Worm (Caenorhabditis elegans) whole organism, L2 larva: Measurements from ENCODE around the gene F31D4.5.

Source experiments
- C34F6.9 ChIP-seq: fragments of 150-350 bp; optimal IDR thresholded peaks from 2 replicates; lab custom pipeline; 2014; ENCODE audit warnings: missing biosample characterization, missing genetic modification characterization
- Y55F3AM.14 ChIP-seq: fragments of 200-800 bp; sonication (Bioruptor generic); optimal IDR thresholded peaks from 2 replicates; lab custom pipeline; 2018; ENCODE audit warnings: mild to moderate bottlenecking, missing genetic modification characterization, missing compliant biosample characterization
- ZK546.5 ChIP-seq: sonication (generic microtip); optimal IDR thresholded peaks from 2 replicates; lab custom pipeline; 2017; ENCODE audit warnings: missing biosample characterization, missing genetic modification characterization
- alr-1 ChIP-seq: fragments of 150-350 bp; optimal IDR thresholded peaks from 2 replicates; lab custom pipeline; 2014; ENCODE audit warnings: missing biosample characterization, missing genetic modification characterization
- aly-2 ChIP-seq: fragments of 150-350 bp; optimal IDR thresholded peaks from 2 replicates; lab custom pipeline; 2014; ENCODE audit warnings: missing biosample characterization, missing genetic modification characterization
- ama-1 ChIP-seq: fragments of 150-350 bp; optimal IDR thresholded peaks from 2 replicates; lab custom pipeline; 2018; ENCODE audit warnings: inconsistent platforms
- blmp-1 ChIP-seq: sonication (generic microtip); optimal IDR thresholded peaks from 2 replicates; lab custom pipeline; 2017; ENCODE audit warnings: missing genetic modification characterization, mild to moderate bottlenecking, missing compliant biosample characterization, antibody characterized with exemption, moderate library complexity; ENCODE audit not compliant: insufficient read depth
- ceh-82 ChIP-seq: fragments of 150-350 bp; optimal IDR thresholded peaks from 2 replicates; lab custom pipeline; 2014; ENCODE audit warnings: missing biosample characterization, missing genetic modification characterization
- crh-2 ChIP-seq: sonication (generic microtip); optimal IDR thresholded peaks from 2 replicates; lab custom pipeline; 2017; ENCODE audit warnings: missing biosample characterization, missing genetic modification characterization
- dmd-4 ChIP-seq: sonication (generic microtip); optimal IDR thresholded peaks from 2 replicates; lab custom pipeline; 2017; ENCODE audit warnings: missing biosample characterization, missing genetic modification characterization
- egl-27 ChIP-seq: sonication (generic microtip); optimal IDR thresholded peaks from 3 replicates; lab custom pipeline; 2017; ENCODE audit warnings: missing biosample characterization, missing genetic modification reagents, missing genetic modification characterization
- elt-1 ChIP-seq: fragments of 150-350 bp; optimal IDR thresholded peaks from 2 replicates; lab custom pipeline; 2014; ENCODE audit warnings: missing biosample characterization, missing genetic modification characterization
- elt-3 ChIP-seq: sonication (generic microtip); optimal IDR thresholded peaks from 2 replicates; lab custom pipeline; 2017; ENCODE audit warnings: missing biosample characterization, missing genetic modification characterization
- fos-1 ChIP-seq: fragments of 150-350 bp; optimal IDR thresholded peaks from 2 replicates; lab custom pipeline; 2014; ENCODE audit warnings: missing biosample characterization, missing genetic modification characterization
- gmeb-1 ChIP-seq: fragments of 150-350 bp; optimal IDR thresholded peaks from 2 replicates; lab custom pipeline; 2014; ENCODE audit warnings: missing biosample characterization, missing genetic modification characterization
- lin-11 ChIP-seq: fragments of 150-350 bp; sonication (generic microtip); optimal IDR thresholded peaks from 2 replicates; lab custom pipeline; 2014; ENCODE audit warnings: missing biosample characterization, missing genetic modification characterization, inconsistent platforms, mixed read lengths
- lin-13 ChIP-seq: fragments of 150-350 bp; optimal IDR thresholded peaks from 2 replicates; lab custom pipeline; 2014; ENCODE audit warnings: missing biosample characterization, missing genetic modification reagents, missing genetic modification characterization
- lsy-2 ChIP-seq, 2 experiments: fragments of 150-350 bp in 1 of 2; sonication (generic microtip) in 1 of 2; optimal IDR thresholded peaks; 2 replicates each; lab custom pipeline; 2014 to 2017; ENCODE audit warnings: missing biosample characterization in 2 of 2, missing genetic modification characterization in 2 of 2
- mab-5 ChIP-seq: fragments of 150-350 bp; optimal IDR thresholded peaks from 2 replicates; lab custom pipeline; 2014; ENCODE audit warnings: missing biosample characterization, missing genetic modification characterization
- nhr-129 ChIP-seq: fragments of 150-350 bp; optimal IDR thresholded peaks from 2 replicates; lab custom pipeline; 2014; ENCODE audit warnings: missing biosample characterization, missing genetic modification characterization
- nhr-237 ChIP-seq: fragments of 150-350 bp; optimal IDR thresholded peaks from 2 replicates; lab custom pipeline; 2014; ENCODE audit warnings: missing biosample characterization, missing genetic modification characterization
- nhr-25 ChIP-seq: fragments of 150-350 bp; sonication (generic microtip); optimal IDR thresholded peaks from 3 replicates; lab custom pipeline; 2014; ENCODE audit warnings: missing biosample characterization, missing genetic modification characterization
- nhr-6 ChIP-seq: fragments of 150-350 bp; optimal IDR thresholded peaks from 2 replicates; lab custom pipeline; 2014; ENCODE audit warnings: missing biosample characterization, missing genetic modification characterization
- peb-1 ChIP-seq: fragments of 150-350 bp; optimal IDR thresholded peaks from 2 replicates; lab custom pipeline; 2014; ENCODE audit warnings: missing biosample characterization, missing genetic modification characterization
- sem-4 ChIP-seq: fragments of 150-350 bp; optimal IDR thresholded peaks from 2 replicates; lab custom pipeline; 2014; ENCODE audit warnings: missing biosample characterization, missing genetic modification reagents, missing genetic modification characterization
- sma-3 ChIP-seq: sonication (generic microtip); optimal IDR thresholded peaks from 2 replicates; lab custom pipeline; 2016; ENCODE audit warnings: missing genetic modification reagents, missing genetic modification characterization, missing compliant biosample characterization
- sma-9 ChIP-seq, 2 experiments: fragments of 150-350 bp in 1 of 2; sonication (generic microtip) in 1 of 2; optimal IDR thresholded peaks; 2 replicates each; lab custom pipeline; 2014 to 2016; ENCODE audit warnings: missing genetic modification characterization in 2 of 2, mild to moderate bottlenecking in 1 of 2, missing biosample characterization in 1 of 2, missing compliant biosample characterization in 1 of 2, missing genetic modification reagents in 1 of 2, moderate library complexity in 1 of 2
- unc-39 ChIP-seq: fragments of 150-350 bp; optimal IDR thresholded peaks from 2 replicates; lab custom pipeline; 2014; ENCODE audit warnings: missing biosample characterization, missing genetic modification characterization
- unc-55 ChIP-seq: fragments of 150-350 bp; sonication (generic microtip); optimal IDR thresholded peaks from 3 replicates; lab custom pipeline; 2014; ENCODE audit warnings: missing biosample characterization, missing genetic modification reagents, missing genetic modification characterization
- unc-62 ChIP-seq: fragments of 150-350 bp; optimal IDR thresholded peaks from 2 replicates; lab custom pipeline; 2014; ENCODE audit warnings: missing biosample characterization, missing genetic modification reagents, missing genetic modification characterization
- zag-1 ChIP-seq: fragments of 150-350 bp; optimal IDR thresholded peaks from 2 replicates; lab custom pipeline; 2014; ENCODE audit warnings: missing biosample characterization, missing genetic modification characterization
- ztf-1 ChIP-seq: fragments of 200-800 bp; sonication (Bioruptor generic); conservative IDR thresholded peaks from 2 replicates; pipeline ENCODE4 v1.3.6; 2022; ENCODE audit warnings: missing genetic modification characterization, missing compliant biosample characterization
- ztf-11 ChIP-seq: sonication (generic microtip); optimal IDR thresholded peaks from 2 replicates; lab custom pipeline; 2017; ENCODE audit warnings: missing biosample characterization, missing genetic modification characterization

Gene F31D4.5

DNA sequence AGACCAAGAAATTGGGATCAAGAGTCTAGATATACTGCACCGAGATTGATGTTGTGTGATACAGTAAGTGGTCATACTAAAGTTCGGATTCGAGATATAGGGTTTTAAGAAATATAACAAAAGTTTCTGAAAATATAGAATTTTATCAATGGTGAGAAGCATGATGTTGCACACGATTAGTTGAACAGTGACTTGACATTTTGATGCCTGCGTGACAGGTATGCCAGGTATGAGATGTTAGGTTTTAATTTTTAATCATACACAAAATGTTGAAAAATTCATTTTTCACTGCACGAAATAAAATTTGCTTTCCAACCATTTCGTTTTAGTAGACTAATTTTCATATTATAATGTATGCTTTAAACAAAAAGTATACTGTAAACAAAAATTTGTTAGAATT, 23.5 kb upstream of the F31D4.5 start:
- no peak for TF ChIP-seq lin-11
- TF ChIP-seq Y55F3AM.14 (GFP tag; lab: Kevin White, UChicago) = no peak
- TF ChIP-seq dmd-4 (tag; lab: Kevin White, UChicago) = no peak
- no peak for TF ChIP-seq ceh-82 (tag; lab: Kevin White, UChicago)
- TF ChIP-seq C34F6.9 (tag; lab: Kevin White, UChicago) = no peak
- no peak for TF ChIP-seq nhr-237 (tag; lab: Kevin White, UChicago)
- no peak for TF ChIP-seq sem-4 (tag; lab: Kevin White, UChicago)

DNA sequence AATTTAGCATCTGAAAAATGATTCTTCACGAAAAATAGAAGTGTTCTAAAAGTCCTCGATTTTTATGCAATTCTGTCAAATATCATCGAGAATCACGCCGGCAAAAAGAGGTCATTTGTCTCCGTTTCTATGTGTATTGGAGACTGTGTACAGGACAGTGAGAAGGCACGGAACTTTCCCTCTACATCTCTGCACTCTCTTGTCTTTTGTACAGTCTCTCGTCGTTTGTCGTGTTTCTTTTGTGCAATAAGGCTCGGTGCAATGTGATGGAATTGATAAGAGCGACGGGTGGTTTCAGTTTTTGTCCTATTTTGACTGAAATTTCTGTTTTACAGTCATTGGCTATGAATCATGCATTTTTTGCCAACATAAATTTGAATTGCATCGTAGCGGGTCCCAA, 22.0 kb upstream of the F31D4.5 start:
- TF ChIP-seq ama-1 (no peak), lsy-2 (tag; optimal IDR thresholded peaks at IDR 0.05; lab: Kevin White, UChicago) (no peak), sma-9 (GFP tag; optimal IDR thresholded peaks at IDR 0.05; lab: Kevin White, UChicago) (peak; percentile 62), sma-9 (tag; optimal IDR thresholded peaks at IDR 0.05; lab: Kevin White, UChicago) (no peak), C34F6.9 (tag; lab: Kevin White, UChicago) (no peak), nhr-129 (tag; lab: Kevin White, UChicago) (peak; percentile 34), nhr-237 (tag; lab: Kevin White, UChicago) (no peak), nhr-25 (tag; lab: Kevin White, UChicago) (no peak), sma-3 (GFP tag; lab: Kevin White, UChicago) (no peak), fos-1 (tag; lab: Kevin White, UChicago) (peak; percentile 93), lin-13 (GFP tag; lab: Kevin White, UChicago) (no peak), ceh-82 (tag; lab: Kevin White, UChicago) (no peak), ztf-11 (tag; lab: Kevin White, UChicago) (no peak), blmp-1 (tag; lab: Kevin White, UChicago) (peak; percentile 2), gmeb-1 (peak; percentile 16), crh-2 (tag; lab: Kevin White, UChicago) (peak; percentile 1), peb-1 (tag; lab: Kevin White, UChicago) (no peak), unc-55 (no peak)

DNA sequence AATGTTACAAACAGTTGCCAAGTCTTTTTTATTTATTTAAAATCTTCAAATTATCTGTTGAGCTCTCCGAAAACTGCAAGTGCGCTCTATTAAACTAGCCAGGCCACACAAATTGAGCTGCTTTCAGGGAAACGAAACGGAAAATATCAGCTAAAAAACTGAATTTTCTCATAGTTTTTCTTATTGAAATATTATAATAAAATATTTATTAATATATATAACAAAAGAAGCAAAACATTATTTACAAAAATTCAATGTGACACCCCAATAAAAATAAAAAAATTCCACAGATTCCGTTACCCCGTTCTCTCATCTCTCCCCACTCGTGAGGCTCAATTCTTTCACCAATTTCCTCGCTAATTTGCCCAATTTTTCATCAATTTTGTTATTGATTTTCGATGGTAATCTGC, 21.3 kb upstream of the F31D4.5 start:
- TF ChIP-seq ZK546.5 (tag; lab: Kevin White, UChicago) = no peak
- no peak for TF ChIP-seq gmeb-1
- no peak for TF ChIP-seq egl-27
- no peak for TF ChIP-seq elt-1 (tag; lab: Kevin White, UChicago)
- no peak for TF ChIP-seq alr-1
- no peak for TF ChIP-seq ceh-82 (tag; lab: Kevin White, UChicago)
- TF ChIP-seq crh-2 (tag; lab: Kevin White, UChicago) = no peak
- no peak for TF ChIP-seq ztf-11 (tag; lab: Kevin White, UChicago)
- TF ChIP-seq nhr-237 (tag; lab: Kevin White, UChicago) = no peak
- no peak for TF ChIP-seq fos-1 (tag; lab: Kevin White, UChicago)
- no peak for TF ChIP-seq sma-3 (GFP tag; lab: Kevin White, UChicago)
- TF ChIP-seq unc-62 (GFP tag; lab: Kevin White, UChicago) = no peak
- TF ChIP-seq ztf-1 (GFP tag; lab: Robert Waterston, UW) = no peak
- peak in 1 of 2 experiments; percentile 35 for TF ChIP-seq lsy-2 (tag; optimal IDR thresholded peaks at IDR 0.05; lab: Kevin White, UChicago)
- no peak for TF ChIP-seq elt-3 (tag; lab: Kevin White, UChicago)
- peak; percentile 1 for TF ChIP-seq sma-9 (GFP tag; optimal IDR thresholded peaks at IDR 0.05; lab: Kevin White, UChicago)
- no peak for TF ChIP-seq sma-9 (tag; optimal IDR thresholded peaks at IDR 0.05; lab: Kevin White, UChicago)
- TF ChIP-seq ama-1 = no peak
- TF ChIP-seq unc-55 = peak; percentile 74
- no peak for TF ChIP-seq nhr-6 (tag; lab: Kevin White, UChicago)

DNA sequence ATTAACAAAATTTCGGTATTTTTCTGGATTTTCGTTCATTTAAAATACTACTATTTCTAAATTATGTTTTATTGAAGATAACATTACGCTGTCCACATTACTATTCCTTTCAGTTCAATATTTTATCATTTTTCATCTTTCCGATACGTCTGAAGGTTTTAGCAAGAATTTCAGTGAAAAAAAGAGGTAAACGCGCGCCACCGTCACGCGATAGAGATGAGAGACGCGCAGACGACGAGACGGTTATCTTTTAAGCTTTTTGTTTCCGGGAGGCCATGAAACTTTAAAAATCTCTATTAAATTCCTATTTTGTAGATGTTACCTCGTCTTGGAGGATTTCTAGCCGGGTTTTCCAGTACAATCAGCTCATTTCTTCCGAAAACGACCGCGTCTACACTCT, 16.1 kb upstream of the F31D4.5 start, which contains the start of gene mrps-12:
mrps-12 (plus strand) TSS at position 316 of the 400 bp plus-strand sequence.
- TF ChIP-seq lin-13 (GFP tag; lab: Kevin White, UChicago) (no peak), nhr-25 (tag; lab: Kevin White, UChicago) (peak; percentile 4), lsy-2 (tag; optimal IDR thresholded peaks at IDR 0.05; lab: Kevin White, UChicago) (peak in 1 of 2 experiments; percentile 42), zag-1 (tag; lab: Kevin White, UChicago) (no peak), sem-4 (tag; lab: Kevin White, UChicago) (no peak), C34F6.9 (tag; lab: Kevin White, UChicago) (peak; percentile 54), unc-55 (peak; percentile 8), aly-2 (tag; lab: Kevin White, UChicago) (no peak)

DNA sequence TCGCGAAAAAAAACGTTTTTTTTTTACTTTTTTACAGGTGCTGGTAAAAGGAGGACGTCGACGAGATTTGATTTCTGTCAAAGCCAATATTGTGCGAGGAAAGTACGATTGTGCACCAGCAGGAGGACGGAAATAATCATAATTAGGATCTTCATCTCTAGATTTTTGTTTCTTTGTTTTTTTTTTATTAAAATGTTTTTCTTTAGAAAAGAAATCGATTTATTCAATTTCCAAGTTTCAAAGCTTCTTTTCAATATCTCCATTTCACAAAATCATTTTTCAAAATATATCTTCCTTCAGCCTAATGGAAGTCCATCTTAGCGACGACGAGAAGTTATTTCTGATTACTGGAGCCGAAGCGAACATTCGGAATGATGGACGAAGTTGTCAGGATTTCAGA, 15.3 kb upstream of the F31D4.5 start, which contains the start of gene exos-7:
exos-7 (plus strand) TSS at position 301 of the 400 bp plus-strand sequence.
- TF ChIP-seq unc-39 (tag; lab: Kevin White, UChicago) (no peak), gmeb-1 (no peak), mab-5 (tag; lab: Kevin White, UChicago) (no peak)
